Fruit fly (Drosophila melanogaster) whole organism, larva: ENCODE results near the gene CG8004.

Experiments
- noc ChIP-seq: fragments of 200-800 bp; sonication (Bioruptor generic); optimal IDR thresholded peaks from 3 replicates; lab custom pipeline; 2019; ENCODE audit warnings: missing biosample characterization, mild to moderate bottlenecking, missing genetic modification characterization, moderate library complexity

Gene CG8004

dm6 chr3L:19905427-19905826 lies 22.9 kb downstream of the CG8004 start:
- no peak for TF ChIP-seq noc (tag; lab: Kevin White, UChicago)

dm6 chr3L:19904411-19905135 lies 23.7 kb downstream of the CG8004 start:
- TF ChIP-seq noc (tag; lab: Kevin White, UChicago), result no peak

- TF ChIP-seq noc (tag; lab: Kevin White, UChicago), result no peak
These were observed 24.9 kb downstream of the CG8004 start for dm6 chr3L:19903400-19903846.

dm6 chr3L:19902560-19903399 lies 25.5 kb downstream of the CG8004 start:
- TF ChIP-seq noc (tag; lab: Kevin White, UChicago), result peak; percentile 94

dm6 chr3L:19901486-19902255 lies 26.6 kb downstream of the CG8004 start:
- TF ChIP-seq noc (tag; lab: Kevin White, UChicago), result peak; percentile 14

- TF ChIP-seq noc (tag; lab: Kevin White, UChicago), result no peak
These were observed 27.9 kb downstream of the CG8004 start for dm6 chr3L:19900184-19901089.

- TF ChIP-seq noc (tag; lab: Kevin White, UChicago), result no peak
These were observed 28.9 kb downstream of the CG8004 start for dm6 chr3L:19899308-19899927.

dm6 chr3L:19898547-19899282 lies 29.6 kb downstream of the CG8004 start:
- no peak for TF ChIP-seq noc (tag; lab: Kevin White, UChicago)

dm6 chr3L:19897685-19898009 lies 30.7 kb downstream of the CG8004 start:
- no peak for TF ChIP-seq noc (tag; lab: Kevin White, UChicago)

- no peak for TF ChIP-seq noc (tag; lab: Kevin White, UChicago)
These were observed 31.2 kb downstream of the CG8004 start for dm6 chr3L:19896892-19897684.

- no peak for TF ChIP-seq noc (tag; lab: Kevin White, UChicago)
These were observed 31.9 kb downstream of the CG8004 start for dm6 chr3L:19896280-19896891.

dm6 chr3L:19895556-19895995 lies 32.7 kb downstream of the CG8004 start:
- peak; percentile 69 for TF ChIP-seq noc (tag; lab: Kevin White, UChicago)
